Worm (Caenorhabditis elegans) whole organism, L4/young adult: ENCODE measurements around the gene F16B12.7.

Experiments used
- W03F9.2 ChIP-seq: fragments of 150-350 bp; optimal IDR thresholded peaks from 2 replicates; lab custom pipeline; 2014; ENCODE audit warnings: missing biosample characterization, missing genetic modification characterization
- dao-5 ChIP-seq: sonication (generic microtip); optimal IDR thresholded peaks from 2 replicates; lab custom pipeline; 2016; ENCODE audit warnings: missing genotype, missing genetic modification characterization, moderate library complexity, missing compliant biosample characterization
- him-1 ChIP-seq: sonication (generic microtip); optimal IDR thresholded peaks from 2 replicates; lab custom pipeline; 2016; ENCODE audit warnings: missing genotype, missing genetic modification reagents, missing genetic modification characterization, missing compliant biosample characterization

Gene F16B12.7

ce11 chrX:14113347-14113746, 5.0 kb downstream of the F16B12.7 start, which contains the start of gene nhr-281:
Gene nhr-281, minus strand, starts transcription at chrX:14113447.
- no peak for TF ChIP-seq dao-5 (tag; lab: Kevin White, UChicago)

DNA sequence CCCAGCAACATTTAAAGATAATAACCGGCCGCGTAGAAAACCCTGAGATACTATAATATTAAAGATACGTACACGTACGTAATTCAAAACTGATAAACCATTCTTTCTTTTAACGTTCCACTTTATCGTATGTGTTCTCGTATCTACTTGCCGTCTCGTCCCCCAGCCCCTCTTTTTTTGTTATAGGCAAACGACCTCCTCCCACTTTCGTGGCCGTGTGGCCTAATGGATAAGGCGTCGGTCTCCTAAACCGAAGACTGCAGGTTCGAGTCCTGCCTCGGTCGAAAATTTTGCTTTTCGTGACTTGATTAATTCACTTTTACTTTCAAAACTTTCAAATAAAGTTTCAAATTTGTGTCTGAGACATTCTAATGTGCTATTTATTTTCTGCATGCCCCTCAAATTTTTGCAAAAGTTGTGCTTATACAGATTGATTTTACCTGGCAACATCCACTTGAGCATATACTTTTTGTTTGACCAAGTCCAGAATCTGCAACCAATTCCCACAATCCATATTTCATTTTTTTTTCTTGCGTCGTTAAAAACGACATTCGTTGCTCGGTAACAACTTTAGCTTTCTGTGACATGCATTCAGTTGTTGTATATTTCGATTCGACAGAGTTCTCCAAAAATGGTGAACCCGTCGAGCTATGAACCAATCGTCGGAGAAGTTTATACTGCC, 7.3 kb downstream of the F16B12.7 start, which contains the start of gene F28H6.7:
TSS of gene F28H6.7 (plus strand) at position 632 of the 682 bp plus-strand sequence.
- TF ChIP-seq dao-5 (tag; lab: Kevin White, UChicago) (peak; percentile 17), W03F9.2 (tag; lab: Kevin White, UChicago) (no peak)

DNA sequence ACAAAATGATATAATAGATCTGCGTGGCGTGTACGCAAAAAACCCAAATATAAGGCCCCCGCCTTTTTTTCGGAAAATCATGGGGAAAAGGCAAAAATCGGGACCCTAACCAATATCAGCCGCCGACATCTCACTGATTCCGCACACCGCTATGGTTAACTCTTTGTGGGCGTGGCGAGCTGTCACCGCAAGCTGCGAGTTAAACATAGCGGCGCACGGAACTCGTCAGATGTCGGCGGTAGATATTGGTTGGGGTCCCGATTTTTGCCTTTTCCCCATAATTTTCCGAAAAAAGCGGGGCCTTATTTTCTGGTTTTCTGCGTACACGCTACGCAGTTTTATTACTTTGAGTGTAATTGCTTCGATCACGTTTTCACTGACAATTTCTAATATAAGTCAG, 10.4 kb downstream of the F16B12.7 start:
- TF ChIP-seq dao-5 (tag; lab: Kevin White, UChicago): no peak
- TF ChIP-seq W03F9.2 (tag; lab: Kevin White, UChicago): no peak
- TF ChIP-seq him-1 (tag; lab: Kevin White, UChicago): no peak

DNA sequence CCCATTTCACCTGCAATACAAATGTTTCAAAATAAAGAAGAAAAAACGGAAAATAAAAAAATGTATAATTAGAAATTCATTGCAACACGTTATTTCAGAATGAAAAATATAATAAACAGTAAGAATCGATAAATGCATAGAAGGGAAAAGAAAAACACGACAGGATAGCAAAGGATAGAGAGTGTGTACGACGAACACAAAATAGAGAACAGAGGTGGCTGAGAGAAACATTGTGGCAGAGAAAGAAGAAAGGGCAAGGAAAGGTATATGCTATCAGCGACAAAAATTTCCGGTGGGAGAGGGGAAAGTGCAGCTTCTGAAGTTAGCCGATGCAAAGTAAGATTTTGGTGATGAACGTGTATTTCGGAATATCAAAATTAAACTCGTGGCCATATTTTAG, 17.5 kb downstream of the F16B12.7 start, which contains the start of gene F28H6.6:
TSS of gene F28H6.6 (minus strand) at position 10 of the 400 bp plus-strand sequence.
- TF ChIP-seq him-1 (tag; lab: Kevin White, UChicago) (no peak), dao-5 (tag; lab: Kevin White, UChicago) (no peak), W03F9.2 (tag; lab: Kevin White, UChicago) (no peak)

DNA sequence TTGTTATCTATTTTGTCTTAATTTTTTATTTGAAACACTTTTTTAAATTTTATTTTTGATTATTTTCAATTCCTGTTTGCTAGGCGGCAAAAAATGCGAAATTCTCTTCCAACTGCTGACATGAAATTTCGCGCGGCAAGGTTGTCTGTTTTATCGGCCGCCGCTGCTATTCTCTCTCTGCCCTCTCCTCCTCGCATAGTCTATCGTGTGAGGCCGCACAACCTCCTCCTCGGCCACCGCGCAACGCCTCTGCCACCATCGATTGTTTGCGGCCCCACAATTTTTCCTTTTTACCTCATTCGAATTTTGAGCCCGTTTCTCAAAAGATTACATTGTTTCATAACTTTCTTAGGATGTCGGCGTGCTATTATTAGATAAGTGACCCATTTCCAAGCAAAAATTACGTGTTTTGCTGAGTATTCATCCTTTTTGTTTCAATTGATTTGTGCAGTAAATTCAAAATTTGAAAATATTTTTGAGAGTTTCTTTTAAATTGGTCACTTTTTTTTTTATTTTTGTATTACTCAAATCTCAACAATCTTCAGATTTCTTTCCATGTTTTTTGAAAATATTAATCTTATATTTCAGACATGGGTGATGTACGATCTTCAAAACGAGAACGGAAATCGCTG, 19.1 kb downstream of the F16B12.7 start, which contains the start of gene F28H6.4:
TSS of gene F28H6.4 (plus strand) at position 582 of the 632 bp plus-strand sequence.
- TF ChIP-seq dao-5 (tag; lab: Kevin White, UChicago) (no peak), W03F9.2 (tag; lab: Kevin White, UChicago) (no peak), him-1 (tag; lab: Kevin White, UChicago) (no peak)

ce11 chrX:14131476-14131875, 23.1 kb downstream of the F16B12.7 start:
- no peak for TF ChIP-seq dao-5 (tag; lab: Kevin White, UChicago)

- no peak for TF ChIP-seq dao-5 (tag; lab: Kevin White, UChicago)
- no peak for TF ChIP-seq W03F9.2 (tag; lab: Kevin White, UChicago)
- no peak for TF ChIP-seq him-1 (tag; lab: Kevin White, UChicago)
Observed at ce11 chrX:14132677-14133076, 24.3 kb downstream of the F16B12.7 start.

DNA sequence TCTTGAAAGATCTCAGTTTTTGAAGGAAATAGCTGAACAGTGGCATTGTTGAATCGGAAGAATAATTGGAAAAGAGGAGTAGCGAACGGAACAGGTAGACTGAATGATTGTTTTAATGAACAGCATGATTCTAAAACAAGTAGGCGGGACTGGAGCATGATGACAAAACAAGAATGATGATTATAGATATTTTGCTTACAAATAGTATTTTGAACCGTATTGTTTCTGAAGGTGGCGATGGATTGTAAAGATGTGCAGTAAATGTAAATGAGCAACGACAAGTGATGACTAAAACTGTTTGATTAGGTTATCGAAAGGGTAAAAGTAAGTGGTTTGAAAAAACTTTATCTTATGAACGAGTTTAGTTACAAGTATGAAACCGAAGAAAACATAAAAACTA, 25.9 kb downstream of the F16B12.7 start, which contains the start of gene F28H6.8:
TSS of gene F28H6.8 (minus strand) at position 101 of the 400 bp plus-strand sequence.
- no peak for TF ChIP-seq dao-5 (tag; lab: Kevin White, UChicago)
- no peak for TF ChIP-seq W03F9.2 (tag; lab: Kevin White, UChicago)
- no peak for TF ChIP-seq him-1 (tag; lab: Kevin White, UChicago)

- TF ChIP-seq dao-5 (tag; lab: Kevin White, UChicago) (no peak), W03F9.2 (tag; lab: Kevin White, UChicago) (peak; percentile 23), him-1 (tag; lab: Kevin White, UChicago) (no peak)
Observed at ce11 chrX:14134883-14135282, 26.5 kb downstream of the F16B12.7 start.

DNA sequence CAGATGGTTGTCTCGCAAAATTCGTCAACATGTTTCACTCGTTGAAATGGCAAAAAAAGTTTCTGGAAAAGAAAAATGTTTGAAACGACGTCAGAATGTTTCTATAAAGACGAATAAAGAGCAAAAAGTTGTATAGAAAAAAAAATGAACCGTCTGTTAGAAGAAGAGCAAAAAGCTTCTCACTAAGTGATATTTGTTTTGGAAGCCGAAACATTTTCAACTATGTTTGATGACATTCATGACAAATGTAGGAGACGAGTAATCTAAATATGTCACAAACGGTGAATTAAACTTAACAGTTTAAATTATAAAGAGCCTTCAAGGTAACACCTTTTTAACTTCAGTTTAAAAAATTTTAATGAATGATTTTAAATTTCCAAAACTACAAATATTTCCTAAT, 31.7 kb downstream of the F16B12.7 start, which contains the start of gene nkat-1:
TSS of gene nkat-1 (minus strand) at position 101 of the 400 bp plus-strand sequence.
- TF ChIP-seq him-1 (tag; lab: Kevin White, UChicago) (no peak), W03F9.2 (tag; lab: Kevin White, UChicago) (no peak), dao-5 (tag; lab: Kevin White, UChicago) (no peak)

DNA sequence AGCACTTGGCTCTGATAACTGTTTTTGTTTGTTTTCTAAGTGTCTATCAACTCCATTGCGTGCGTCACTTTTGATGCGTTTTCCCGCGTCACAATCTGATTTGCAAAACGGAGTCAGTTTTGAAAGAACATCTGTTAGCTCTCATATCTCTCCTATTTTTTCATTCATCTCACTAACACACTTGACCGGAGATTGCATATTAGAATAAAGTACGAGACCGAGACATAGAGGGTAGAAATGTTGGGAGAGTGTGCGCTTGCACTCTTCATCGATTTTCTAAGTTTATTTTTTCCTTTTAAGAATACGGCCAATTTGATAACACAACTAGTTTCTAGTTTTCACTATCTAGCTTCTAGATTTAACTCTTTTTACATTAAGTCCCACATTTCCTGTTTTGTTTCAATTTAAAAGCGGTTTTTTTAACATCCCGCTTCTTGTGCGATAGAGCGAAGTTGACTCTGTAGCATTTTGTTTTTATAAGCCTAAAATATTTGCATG, 33.0 kb downstream of the F16B12.7 start:
- TF ChIP-seq W03F9.2 (tag; lab: Kevin White, UChicago) (no peak), dao-5 (tag; lab: Kevin White, UChicago) (no peak), him-1 (tag; lab: Kevin White, UChicago) (no peak)

ce11 chrX:14141896-14142392, 33.6 kb downstream of the F16B12.7 start, which contains the start of gene ceh-89:
Gene ceh-89, plus strand, starts transcription at chrX:14141946.
- TF ChIP-seq W03F9.2 (tag; lab: Kevin White, UChicago) (no peak), him-1 (tag; lab: Kevin White, UChicago) (no peak), dao-5 (tag; lab: Kevin White, UChicago) (no peak)

DNA sequence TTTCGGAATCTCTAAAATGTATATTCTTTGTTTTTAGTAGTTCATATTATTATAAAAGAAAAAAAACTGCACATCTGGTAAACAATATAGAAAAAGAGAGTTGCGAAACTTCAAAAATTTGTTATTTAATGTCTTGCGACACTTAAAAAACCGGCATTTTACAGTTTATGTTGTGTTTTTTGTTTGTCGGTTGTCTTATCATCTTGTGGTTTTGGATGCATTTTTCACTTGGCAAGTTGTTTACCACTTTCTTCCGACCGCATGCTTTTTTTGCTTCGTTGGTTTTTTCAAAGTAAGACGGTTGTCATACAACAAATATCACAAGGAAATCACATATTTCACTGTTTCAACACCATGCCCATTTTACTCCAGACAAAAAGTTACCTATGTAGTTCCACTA, 37.3 kb downstream of the F16B12.7 start:
- TF ChIP-seq him-1 (tag; lab: Kevin White, UChicago) (no peak), W03F9.2 (tag; lab: Kevin White, UChicago) (no peak), dao-5 (tag; lab: Kevin White, UChicago) (no peak)
